Fruit fly (Drosophila melanogaster): Measurements from ENCODE around the gene mura.

mura gene

dm6 chr3R:9571523-9571922 lies 19.9 kb upstream of the mura start, which contains the start of gene CG9396:
Gene CG9396, minus strand, starts transcription at chr3R:9571623.
- no peak for TF ChIP-seq CG1621 (tag; optimal IDR thresholded peaks at IDR 0.05)
- TF ChIP-seq CG3919 (GFP tag; optimal IDR thresholded peaks at IDR 0.05) = no peak
- TF ChIP-seq lz (GFP tag; optimal IDR thresholded peaks at IDR 0.05) = no peak
- no peak for TF ChIP-seq CG16779 (tag; optimal IDR thresholded peaks at IDR 0.05)
- no peak for TF ChIP-seq ss (GFP tag; optimal IDR thresholded peaks at IDR 0.05)
- TF ChIP-seq Hr4 (GFP tag; optimal IDR thresholded peaks at IDR 0.05) = no peak
- no peak for TF ChIP-seq CG11762 (GFP tag; optimal IDR thresholded peaks at IDR 0.05; ENCODE audit: insufficient read depth)
- TF ChIP-seq CG6792 (GFP tag; optimal IDR thresholded peaks at IDR 0.05) = no peak
- no peak for TF ChIP-seq achi (GFP tag; optimal IDR thresholded peaks at IDR 0.05)
- no peak for TF ChIP-seq dsx (GFP tag; optimal IDR thresholded peaks at IDR 0.05; ENCODE audit: poor library complexity, severe bottlenecking)
- no peak for TF ChIP-seq Smox (GFP tag; optimal IDR thresholded peaks at IDR 0.05)
- no peak for TF ChIP-seq CG34406 (GFP tag; optimal IDR thresholded peaks at IDR 0.05)
- TF ChIP-seq Eip78C (GFP tag) = no peak
- no peak for TF ChIP-seq Hr38 (GFP tag; optimal IDR thresholded peaks at IDR 0.05)
- no peak for TF ChIP-seq CG10631 (GFP tag; optimal IDR thresholded peaks at IDR 0.05)

- TF ChIP-seq Blimp-1 (GFP tag; optimal IDR thresholded peaks at IDR 0.05) (no peak), dac (GFP tag; optimal IDR thresholded peaks at IDR 0.05) (no peak), CG15336 (GFP tag; IDR thresholded peaks at IDR 0.05) (no peak), Gug (GFP tag; IDR thresholded peaks at IDR 0.05) (no peak), vri (GFP tag; optimal IDR thresholded peaks at IDR 0.05) (peak; percentile 80), topi (GFP tag; optimal IDR thresholded peaks at IDR 0.05) (no peak), acj6 (GFP tag; optimal IDR thresholded peaks at IDR 0.05) (no peak)
Observed at dm6 chr3R:9570657-9571056, 19.1 kb upstream of the mura start.

dm6 chr3R:9570114-9570513 lies 18.5 kb upstream of the mura start, which contains the start of gene CG16790:
Gene CG16790, minus strand, starts transcription at chr3R:9570214.
- TF ChIP-seq CG10669 (GFP tag; optimal IDR thresholded peaks at IDR 0.05) (no peak), CG1621 (tag; optimal IDR thresholded peaks at IDR 0.05) (no peak), dsx (GFP tag; optimal IDR thresholded peaks at IDR 0.05; ENCODE audit: poor library complexity, severe bottlenecking) (no peak), CG32006 (GFP tag; optimal IDR thresholded peaks at IDR 0.05) (no peak), fd85E (GFP tag; optimal IDR thresholded peaks at IDR 0.05) (no peak), CG3032 (tag; optimal IDR thresholded peaks at IDR 0.05) (no peak), CG6276 (GFP tag; optimal IDR thresholded peaks at IDR 0.05) (no peak), Hr38 (GFP tag; optimal IDR thresholded peaks at IDR 0.05) (no peak), Ets21C (GFP tag; optimal IDR thresholded peaks at IDR 0.05) (no peak), Sox14 (GFP tag; optimal IDR thresholded peaks at IDR 0.05) (no peak), esn (GFP tag; optimal IDR thresholded peaks at IDR 0.05) (no peak), Eip93F (GFP tag; optimal IDR thresholded peaks at IDR 0.05) (no peak), CG34406 (GFP tag; optimal IDR thresholded peaks at IDR 0.05) (no peak), Sox102F (GFP tag; optimal IDR thresholded peaks at IDR 0.05) (no peak), spab (GFP tag; optimal IDR thresholded peaks at IDR 0.05) (no peak), CG8632 (GFP tag; optimal IDR thresholded peaks at IDR 0.05) (no peak), fd59A (GFP tag; optimal IDR thresholded peaks at IDR 0.05) (no peak), Smox (GFP tag; optimal IDR thresholded peaks at IDR 0.05) (no peak), CG8319 (GFP tag; optimal IDR thresholded peaks at IDR 0.05) (no peak), CG15336 (GFP tag; IDR thresholded peaks at IDR 0.05) (no peak)

- TF ChIP-seq esn (GFP tag; optimal IDR thresholded peaks at IDR 0.05) (no peak), CG31627 (GFP tag; optimal IDR thresholded peaks at IDR 0.05) (no peak), Lpt (GFP tag; optimal IDR thresholded peaks at IDR 0.05) (no peak), CG6792 (GFP tag; optimal IDR thresholded peaks at IDR 0.05) (no peak), CG6276 (GFP tag; optimal IDR thresholded peaks at IDR 0.05) (no peak), CG8319 (GFP tag; optimal IDR thresholded peaks at IDR 0.05) (no peak), spab (GFP tag; optimal IDR thresholded peaks at IDR 0.05) (no peak), Hr4 (GFP tag; optimal IDR thresholded peaks at IDR 0.05) (no peak), acj6 (GFP tag; optimal IDR thresholded peaks at IDR 0.05) (no peak), Ets21C (GFP tag; optimal IDR thresholded peaks at IDR 0.05) (no peak), CG8632 (GFP tag; optimal IDR thresholded peaks at IDR 0.05) (no peak), CG10631 (GFP tag; optimal IDR thresholded peaks at IDR 0.05) (no peak), CG6163 (GFP tag; IDR thresholded peaks at IDR 0.05) (no peak), fkh (GFP tag; optimal IDR thresholded peaks at IDR 0.05) (no peak)
Observed at dm6 chr3R:9565895-9566294, 14.3 kb upstream of the mura start, which contains the start of gene CG16789. Gene CG16789, plus strand, starts transcription at chr3R:9566195.
